Fruit fly (Drosophila melanogaster) whole organism, embryonic: ENCODE data around the gene CG32809.

ENCODE experiments used
- Adf1 ChIP-seq: fragments of 200-800 bp; sonication (Bioruptor generic); IDR thresholded peaks from 2 replicates; pipeline ENCODE4 v1.3.6; 2022; ENCODE audit warnings: missing biosample characterization, missing genetic modification characterization
- Blimp-1 ChIP-seq: fragments of 200-800 bp; sonication (Bioruptor generic); optimal IDR thresholded peaks from 3 replicates; lab custom pipeline; 2018; ENCODE audit warnings: missing biosample characterization, missing genetic modification characterization, mild to moderate bottlenecking, moderate library complexity, missing genetic modification reagents
- CG10654 ChIP-seq: fragments of 200-800 bp; sonication (Bioruptor generic); optimal IDR thresholded peaks from 2 replicates; lab custom pipeline; 2016; ENCODE audit warnings: missing biosample characterization, missing genetic modification characterization
- CG11247 ChIP-seq: fragments of 200-800 bp; sonication (Bioruptor generic); IDR thresholded peaks from 2 replicates; pipeline ENCODE4 v1.3.6; 2022; ENCODE audit warnings: missing biosample characterization, missing genetic modification characterization
- CG12299 ChIP-seq: fragments of 200-800 bp; sonication (Bioruptor generic); optimal IDR thresholded peaks from 2 replicates; lab custom pipeline; 2018; ENCODE audit warnings: missing biosample characterization, mild to moderate bottlenecking, missing genetic modification characterization
- CG1233 ChIP-seq: fragments of 200-800 bp; sonication (Bioruptor generic); optimal IDR thresholded peaks from 4 replicates; lab custom pipeline; 2018; ENCODE audit warnings: missing biosample characterization, mild to moderate bottlenecking, missing genetic modification characterization
- CG13624 ChIP-seq: fragments of 200-800 bp; sonication (Bioruptor generic); optimal IDR thresholded peaks from 2 replicates; lab custom pipeline; 2016; ENCODE audit warnings: missing biosample characterization, missing genetic modification characterization
- CG14014 ChIP-seq: fragments of 200-800 bp; sonication (Bioruptor generic); IDR thresholded peaks from 2 replicates; pipeline ENCODE4 v1.3.6; 2022; ENCODE audit warnings: missing biosample characterization, missing genetic modification characterization
- CG16863 ChIP-seq: fragments of 200-800 bp; sonication (Bioruptor generic); optimal IDR thresholded peaks from 3 replicates; lab custom pipeline; 2016; ENCODE audit warnings: missing biosample characterization, missing genetic modification characterization
- CG17361 ChIP-seq: fragments of 200-800 bp; sonication (Bioruptor generic); IDR thresholded peaks from 3 replicates; pipeline ENCODE4 v1.3.6; 2022; ENCODE audit warnings: missing biosample characterization, missing genetic modification characterization
- CG17612 ChIP-seq: fragments of 200-800 bp; sonication (Bioruptor generic); IDR thresholded peaks from 2 replicates; pipeline ENCODE4 v1.3.6; 2022; ENCODE audit warnings: missing biosample characterization, missing genetic modification characterization
- CG18262 ChIP-seq: fragments of 200-800 bp; optimal IDR thresholded peaks from 3 replicates; lab custom pipeline; 2019; ENCODE audit warnings: missing biosample characterization, mild to moderate bottlenecking, missing genetic modification characterization, moderate library complexity
- CG2120 ChIP-seq: fragments of 200-800 bp; sonication (Bioruptor generic); optimal IDR thresholded peaks from 3 replicates; lab custom pipeline; 2016; ENCODE audit warnings: missing biosample characterization, missing genetic modification characterization
- CG2712 ChIP-seq: fragments of 200-800 bp; optimal IDR thresholded peaks from 3 replicates; lab custom pipeline; 2019; ENCODE audit warnings: missing biosample characterization, mild to moderate bottlenecking, missing genetic modification characterization, moderate library complexity
- CG31388 ChIP-seq: fragments of 200-800 bp; sonication (Bioruptor generic); optimal IDR thresholded peaks from 2 replicates; lab custom pipeline; 2016; ENCODE audit warnings: missing biosample characterization, missing genetic modification characterization
- CG32772 ChIP-seq: fragments of 200-800 bp; sonication (Bioruptor generic); IDR thresholded peaks from 2 replicates; pipeline ENCODE4 v1.3.6; 2022; ENCODE audit warnings: missing biosample characterization, missing genetic modification characterization
- CG34422 ChIP-seq: fragments of 200-800 bp; sonication (Bioruptor generic); IDR thresholded peaks from 3 replicates; pipeline ENCODE4 v1.3.6; 2022; ENCODE audit warnings: missing biosample characterization, missing genetic modification characterization
- CG42726 ChIP-seq: fragments of 200-800 bp; sonication (Bioruptor generic); IDR thresholded peaks from 2 replicates; pipeline ENCODE4 v1.3.6; 2022; ENCODE audit warnings: missing biosample characterization, missing genetic modification characterization; ENCODE audit not compliant: partially characterized antibody
- CG6813 ChIP-seq: fragments of 200-800 bp; sonication (Bioruptor generic); optimal IDR thresholded peaks from 2 replicates; lab custom pipeline; 2017; ENCODE audit warnings: missing biosample characterization, missing genetic modification characterization, mild to moderate bottlenecking, moderate library complexity, missing genetic modification reagents
- CG8924 ChIP-seq: fragments of 200-800 bp; optimal IDR thresholded peaks from 3 replicates; lab custom pipeline; 2019; ENCODE audit warnings: missing biosample characterization, mild to moderate bottlenecking, missing genetic modification characterization, moderate library complexity
- CG9797 ChIP-seq: fragments of 200-800 bp; sonication (Bioruptor generic); optimal IDR thresholded peaks from 3 replicates; lab custom pipeline; 2018; ENCODE audit warnings: missing biosample characterization, mild to moderate bottlenecking, missing genetic modification characterization
- Dip2 ChIP-seq: fragments of 200-800 bp; sonication (Bioruptor generic); IDR thresholded peaks from 2 replicates; pipeline ENCODE4 v1.3.6; 2022; ENCODE audit warnings: missing biosample characterization, missing genetic modification characterization
- Dll ChIP-seq: fragments of 200-800 bp; sonication (Bioruptor generic); IDR thresholded peaks from 4 replicates; pipeline ENCODE4 v1.3.6; 2022; ENCODE audit warnings: missing biosample characterization, missing genetic modification characterization; ENCODE audit not compliant: partially characterized antibody
- Dref ChIP-seq: fragments of 200-800 bp; sonication (Bioruptor generic); IDR thresholded peaks from 2 replicates; pipeline ENCODE4 v1.3.6; 2022; ENCODE audit warnings: missing biosample characterization, missing genetic modification characterization
- Ets65A ChIP-seq: fragments of 200-800 bp; sonication (Bioruptor generic); peaks from one replicate; lab custom pipeline; 2016; ENCODE audit warnings: missing biosample characterization, missing genetic modification characterization
- GATAe ChIP-seq: fragments of 200-800 bp; sonication (Bioruptor generic); conservative IDR thresholded peaks from 2 replicates; pipeline ENCODE4 v1.3.6; 2022; ENCODE audit warnings: missing biosample characterization, missing genetic modification characterization
- Lhr ChIP-seq: fragments of 200-800 bp; sonication (Bioruptor generic); optimal IDR thresholded peaks from 3 replicates; lab custom pipeline; 2017; ENCODE audit warnings: mild to moderate bottlenecking, missing biosample characterization, missing genetic modification reagents, missing genetic modification characterization
- Lpt ChIP-seq: fragments of >200 bp; optimal IDR thresholded peaks from 2 replicates; lab custom pipeline; 2018; ENCODE audit warnings: missing biosample characterization, missing genetic modification characterization
- Med ChIP-seq: fragments of 200-800 bp; sonication (Bioruptor generic); peaks from one replicate; lab custom pipeline; 2016; ENCODE audit warnings: missing biosample characterization, missing genetic modification characterization, mild to moderate bottlenecking, inconsistent platforms, moderate library complexity
- Neu2 ChIP-seq: fragments of 200-800 bp; sonication (Bioruptor generic); optimal IDR thresholded peaks from 3 replicates; lab custom pipeline; 2016; ENCODE audit warnings: missing biosample characterization, missing genetic modification characterization, borderline replicate concordance
- Opbp ChIP-seq: fragments of 200-800 bp; sonication (Bioruptor generic); IDR thresholded peaks from 3 replicates; pipeline ENCODE4 v1.3.6; 2022; ENCODE audit warnings: missing biosample characterization, missing genetic modification characterization; ENCODE audit not compliant: partially characterized antibody
- ash1 ChIP-seq: fragments of 200-800 bp; sonication (Bioruptor generic); optimal IDR thresholded peaks from 2 replicates; lab custom pipeline; 2018; ENCODE audit warnings: missing biosample characterization, mild to moderate bottlenecking, missing genetic modification characterization
- ato ChIP-seq: fragments of 200-800 bp; sonication (Bioruptor generic); IDR thresholded peaks from 2 replicates; pipeline ENCODE4 v1.3.6; 2022; ENCODE audit warnings: missing biosample characterization, missing genetic modification characterization; ENCODE audit not compliant: partially characterized antibody
- bbx ChIP-seq: fragments of 200-800 bp; sonication (Bioruptor generic); IDR thresholded peaks from 2 replicates; pipeline ENCODE4 v1.3.6; 2022; ENCODE audit warnings: missing biosample characterization, missing genetic modification characterization; ENCODE audit not compliant: partially characterized antibody
- br ChIP-seq: fragments of >200 bp; optimal IDR thresholded peaks from 2 replicates; lab custom pipeline; 2017
- chm ChIP-seq: fragments of 200-800 bp; sonication (Bioruptor generic); IDR thresholded peaks from 2 replicates; pipeline ENCODE4 v1.3.6; 2022; ENCODE audit warnings: missing biosample characterization, missing genetic modification characterization
- gem ChIP-seq: fragments of 200-800 bp; sonication (Bioruptor generic); optimal IDR thresholded peaks from 2 replicates; lab custom pipeline; 2019; ENCODE audit warnings: missing biosample characterization, mild to moderate bottlenecking, missing genetic modification characterization, moderate library complexity
- luna ChIP-seq: fragments of 200-800 bp; sonication (Bioruptor generic); optimal IDR thresholded peaks from 2 replicates; lab custom pipeline; 2016; ENCODE audit warnings: missing biosample characterization, missing genetic modification characterization
- prd ChIP-seq, 3 experiments: fragments of >200 bp in 2 of 3; fragments of 200-800 bp in 1 of 3; sonication (Bioruptor generic) in 1 of 3; optimal IDR thresholded peaks in 2 of 3; IDR thresholded peaks in 1 of 3; 2 replicates in 2 of 3; 3 replicates in 1 of 3; pipeline versions ENCODE4 v1.3.6 to Lab custom; 2017 to 2022; ENCODE audit warnings: missing biosample characterization in 1 of 3, missing genetic modification characterization in 1 of 3
- row ChIP-seq: fragments of 200-800 bp; sonication (Bioruptor generic); IDR thresholded peaks from 3 replicates; pipeline ENCODE4 v1.3.6; 2022; ENCODE audit warnings: missing biosample characterization, missing genetic modification characterization
- sd ChIP-seq: fragments of 200-800 bp; sonication (Bioruptor generic); optimal IDR thresholded peaks from 3 replicates; lab custom pipeline; 2018; ENCODE audit warnings: missing biosample characterization, mild to moderate bottlenecking, missing genetic modification characterization, moderate library complexity
- sens ChIP-seq: fragments of 200-800 bp; sonication (Bioruptor generic); peaks from one replicate; lab custom pipeline; 2016; ENCODE audit warnings: missing biosample characterization, missing genetic modification characterization
- shn ChIP-seq: fragments of 200-800 bp; sonication (Bioruptor generic); optimal IDR thresholded peaks from 3 replicates; lab custom pipeline; 2016; ENCODE audit warnings: missing biosample characterization, missing genetic modification characterization
- sima ChIP-seq: fragments of 200-800 bp; sonication (Bioruptor generic); optimal IDR thresholded peaks from 2 replicates; lab custom pipeline; 2016; ENCODE audit warnings: missing biosample characterization, missing genetic modification characterization
- sisA ChIP-seq: fragments of 200-800 bp; sonication (Bioruptor generic); IDR thresholded peaks from 2 replicates; pipeline ENCODE4 v1.3.6; 2022; ENCODE audit warnings: missing biosample characterization, missing genetic modification characterization
- sr ChIP-seq: fragments of 200-800 bp; sonication (Bioruptor generic); IDR thresholded peaks from 3 replicates; pipeline ENCODE4 v1.3.6; 2022; ENCODE audit warnings: missing biosample characterization, missing genetic modification characterization
- stwl ChIP-seq: fragments of 200-800 bp; sonication (Bioruptor generic); optimal IDR thresholded peaks from 3 replicates; lab custom pipeline; 2018; ENCODE audit warnings: missing biosample characterization, mild to moderate bottlenecking, missing genetic modification characterization, moderate library complexity
- trem ChIP-seq: fragments of 200-800 bp; optimal IDR thresholded peaks from 3 replicates; lab custom pipeline; 2019; ENCODE audit warnings: missing biosample characterization, mild to moderate bottlenecking, missing genetic modification characterization, moderate library complexity

Gene CG32809

DNA sequence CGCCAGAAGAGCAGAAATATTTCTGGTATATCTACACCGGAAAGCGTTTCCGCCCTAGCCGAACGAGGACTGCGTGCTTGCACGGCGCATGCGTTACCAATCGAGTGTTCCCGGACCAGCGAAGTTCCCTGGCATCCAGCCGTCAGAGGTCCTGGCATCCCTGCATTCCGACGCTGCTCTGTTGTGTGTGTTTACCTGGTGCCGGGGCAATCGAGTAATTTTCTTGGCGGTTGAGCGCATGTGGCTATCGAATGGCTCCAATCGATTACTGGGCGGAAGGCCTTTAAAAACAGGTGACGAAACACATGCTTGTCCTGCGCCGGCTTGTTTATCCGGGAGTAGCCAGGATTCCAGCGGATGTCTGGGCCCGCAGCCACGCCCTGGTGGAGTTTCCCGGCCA lies at the start of gene CG32809 (continued):
- no peak for TF ChIP-seq sima (GFP tag; lab: Kevin White, UChicago)
- TF ChIP-seq CG13624 (GFP tag; lab: Kevin White, UChicago) = no peak
- TF ChIP-seq ato (GFP tag; lab: Robert Waterston, UW) = no peak
- TF ChIP-seq trem (tag; lab: Kevin White, UChicago) = no peak
- TF ChIP-seq CG2712 = no peak
- peak; percentile 65 for TF ChIP-seq Dref (GFP tag; lab: Robert Waterston, UW)
- no peak for TF ChIP-seq CG16863 (GFP tag; lab: Kevin White, UChicago)
- TF ChIP-seq CG12299 = no peak
- no peak for TF ChIP-seq stwl (tag; lab: Kevin White, UChicago)
- no peak for TF ChIP-seq row (GFP tag; lab: Robert Waterston, UW)
- TF ChIP-seq Dll (GFP tag; lab: Robert Waterston, UW) = 0 out of 4 replicates have a peak, but pooled peaks have one; percentile 14
- TF ChIP-seq Ets65A (GFP tag; lab: Kevin White, UChicago) = peak; percentile 37
- no peak for TF ChIP-seq br
- TF ChIP-seq sisA (GFP tag; lab: Robert Waterston, UW) = no peak
- TF ChIP-seq CG32772 (GFP tag; lab: Robert Waterston, UW) = no peak
- no peak for TF ChIP-seq shn (GFP tag; lab: Kevin White, UChicago)
- no peak for TF ChIP-seq CG2120 (GFP tag; lab: Kevin White, UChicago)
- TF ChIP-seq CG34422 (GFP tag; lab: Robert Waterston, UW) = no peak
- no peak for TF ChIP-seq sr (GFP tag; lab: Robert Waterston, UW)
- TF ChIP-seq sd (tag; lab: Kevin White, UChicago) = peak; percentile 60
- TF ChIP-seq CG14014 (GFP tag; lab: Robert Waterston, UW) = no peak
- no peak for TF ChIP-seq ash1 (GFP tag; lab: Kevin White, UChicago)
- no peak for TF ChIP-seq Dip2 (GFP tag; lab: Robert Waterston, UW)
- TF ChIP-seq CG11247 = no peak
- TF ChIP-seq Adf1 (GFP tag; lab: Robert Waterston, UW) = no peak
- no peak for TF ChIP-seq CG9797
- TF ChIP-seq CG8924 (tag; lab: Kevin White, UChicago) = no peak
- peak; percentile 73 for TF ChIP-seq Med (GFP tag; lab: Kevin White, UChicago)
- no peak for TF ChIP-seq Lpt
- no peak for TF ChIP-seq CG31388 (GFP tag; lab: Kevin White, UChicago)
- no peak for TF ChIP-seq CG17612 (GFP tag; lab: Robert Waterston, UW)
- TF ChIP-seq CG17361 (GFP tag; lab: Robert Waterston, UW) = no peak
- no peak for TF ChIP-seq chm
- 0 out of 3 replicates have a peak, but pooled peaks have one; percentile 28 for TF ChIP-seq Opbp (GFP tag; lab: Robert Waterston, UW)
- no peak for TF ChIP-seq prd (optimal IDR thresholded peaks at IDR 0.05; lab: Kevin White, UChicago)
- no peak for TF ChIP-seq prd (GFP tag; IDR thresholded peaks at IDR 0.05; lab: Robert Waterston, UW)
- TF ChIP-seq Blimp-1 = no peak
- TF ChIP-seq CG10654 (GFP tag; lab: Kevin White, UChicago) = no peak
- peak; percentile 43; the same call in 1 of the 2 replicates for TF ChIP-seq bbx (GFP tag; lab: Robert Waterston, UW)
- TF ChIP-seq GATAe (GFP tag; lab: Robert Waterston, UW) = no peak
- no peak for TF ChIP-seq CG18262 (tag; lab: Kevin White, UChicago)
- 0 out of 2 replicates have a peak, but pooled peaks have one; percentile 13 for TF ChIP-seq CG42726 (GFP tag; lab: Robert Waterston, UW)
- peak; percentile 46 for TF ChIP-seq sens (GFP tag; lab: Kevin White, UChicago)
- no peak for TF ChIP-seq Neu2 (GFP tag; lab: Kevin White, UChicago)
- TF ChIP-seq Lhr (GFP tag; lab: Kevin White, UChicago) = no peak
- TF ChIP-seq CG6813 (GFP tag; lab: Kevin White, UChicago) = no peak
- no peak for TF ChIP-seq CG1233 (GFP tag; lab: Kevin White, UChicago)
- no peak for TF ChIP-seq gem (tag; lab: Kevin White, UChicago)
- TF ChIP-seq luna (GFP tag; lab: Kevin White, UChicago) = no peak
